Fruit fly (Drosophila melanogaster) whole organism, adult: ENCODE results near the gene Gyc89Da.

Source experiments
- CG11617 ChIP-seq: fragments of 200-800 bp; sonication (Bioruptor generic); optimal IDR thresholded peaks from 2 replicates; lab custom pipeline; 2017; ENCODE audit warnings: mild to moderate bottlenecking, missing biosample characterization, missing genetic modification reagents, missing genetic modification characterization
- CG12768 ChIP-seq: fragments of 200-800 bp; sonication (Bioruptor generic); optimal IDR thresholded peaks from 2 replicates; lab custom pipeline; 2017; ENCODE audit warnings: missing biosample characterization, missing genetic modification characterization, mild to moderate bottlenecking, moderate library complexity, missing genetic modification reagents
- CG1620 ChIP-seq: fragments of 200-800 bp; sonication (Bioruptor generic); optimal IDR thresholded peaks from 2 replicates; lab custom pipeline; 2016; ENCODE audit warnings: missing biosample characterization, missing genetic modification characterization
- CG33017 ChIP-seq: fragments of 200-800 bp; sonication (Bioruptor generic); optimal IDR thresholded peaks from 2 replicates; lab custom pipeline; 2018; ENCODE audit warnings: missing biosample characterization, mild to moderate bottlenecking, missing genetic modification characterization, moderate library complexity
- CG7045 ChIP-seq: fragments of 200-800 bp; sonication (Bioruptor generic); optimal IDR thresholded peaks from 2 replicates; lab custom pipeline; 2017; ENCODE audit warnings: missing biosample characterization, mild to moderate bottlenecking, missing genetic modification characterization
- CG7101 ChIP-seq: fragments of 200-800 bp; sonication (Bioruptor generic); optimal IDR thresholded peaks from 2 replicates; lab custom pipeline; 2018; ENCODE audit warnings: missing biosample characterization, mild to moderate bottlenecking, missing genetic modification characterization, moderate library complexity
- Crg-1 ChIP-seq: fragments of 200-800 bp; sonication (Bioruptor generic); optimal IDR thresholded peaks from 2 replicates; lab custom pipeline; 2016; ENCODE audit warnings: missing biosample characterization, missing genetic modification characterization
- Hr96 ChIP-seq: fragments of 200-800 bp; sonication (Bioruptor generic); optimal IDR thresholded peaks from 2 replicates; lab custom pipeline; 2016; ENCODE audit warnings: missing biosample characterization, missing genetic modification characterization
- Mnt ChIP-seq: fragments of 200-800 bp; sonication (Bioruptor generic); optimal IDR thresholded peaks from 2 replicates; lab custom pipeline; 2016; ENCODE audit warnings: missing biosample characterization, mild to moderate bottlenecking, missing genetic modification characterization
- bab1 ChIP-seq: fragments of 200-800 bp; sonication (Bioruptor generic); optimal IDR thresholded peaks from 3 replicates; lab custom pipeline; 2019; ENCODE audit warnings: missing biosample characterization, mild to moderate bottlenecking, missing genetic modification characterization, moderate library complexity
- cnc ChIP-seq, 2 experiments: fragments of >200 bp; optimal IDR thresholded peaks; 2 replicates each; lab custom pipeline; 2017
- kay ChIP-seq: fragments of 200-800 bp; sonication (Bioruptor generic); peaks from one replicate; lab custom pipeline; 2016; ENCODE audit warnings: missing biosample characterization, missing genetic modification characterization, borderline replicate concordance
- ovo ChIP-seq: fragments of 200-800 bp; sonication (Bioruptor generic); optimal IDR thresholded peaks from 2 replicates; lab custom pipeline; 2016; ENCODE audit warnings: missing biosample characterization, missing genetic modification characterization
- toe ChIP-seq: fragments of 200-800 bp; sonication (Bioruptor generic); optimal IDR thresholded peaks from 2 replicates; lab custom pipeline; 2016; ENCODE audit warnings: missing biosample characterization, missing genetic modification characterization

DNA sequence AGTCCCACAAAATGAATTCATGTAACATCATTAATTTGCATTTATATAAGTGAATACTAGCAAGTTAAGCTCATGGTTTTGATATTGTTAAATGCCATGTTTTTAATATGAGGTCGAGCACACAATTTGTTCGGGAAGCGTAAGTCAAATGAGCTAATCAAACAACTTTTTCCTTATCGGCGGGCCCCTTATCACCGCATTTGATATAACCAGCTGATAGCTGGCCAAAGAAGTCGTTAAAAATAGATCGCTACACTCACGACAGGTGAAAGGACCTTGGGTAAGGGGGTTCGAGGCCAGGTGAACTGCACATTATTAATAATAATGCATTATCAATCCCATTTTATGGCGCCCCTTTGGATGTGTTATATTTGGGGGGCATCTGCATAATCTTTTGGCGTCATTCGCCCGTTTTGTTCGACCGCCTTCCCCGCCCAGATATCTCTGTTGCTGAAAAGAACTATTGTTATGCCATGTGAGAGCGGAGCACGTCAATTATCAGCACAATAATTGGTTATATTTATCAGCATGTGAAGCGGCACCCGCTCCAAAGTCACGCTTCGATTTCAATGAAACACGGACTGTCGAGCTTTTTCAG is 24.9 kb upstream of the Gyc89Da start:
- TF ChIP-seq ovo (GFP tag; lab: Kevin White, UChicago) (no peak), Crg-1 (GFP tag; lab: Kevin White, UChicago) (no peak), CG11617 (GFP tag; lab: Kevin White, UChicago) (no peak), CG33017 (tag; lab: Kevin White, UChicago) (no peak), toe (GFP tag; lab: Kevin White, UChicago) (no peak), CG12768 (GFP tag; lab: Kevin White, UChicago) (no peak), CG7045 (no peak), CG1620 (GFP tag; lab: Kevin White, UChicago) (no peak), CG7101 (tag; lab: Kevin White, UChicago) (no peak), kay (GFP tag; lab: Kevin White, UChicago) (peak; percentile 69), Hr96 (no peak), cnc (optimal IDR thresholded peaks at IDR 0.05; lab: Kevin White, UChicago) (no peak), bab1 (GFP tag; lab: Kevin White, UChicago) (no peak), Mnt (GFP tag; lab: Kevin White, UChicago) (no peak)
